Fruit fly (Drosophila melanogaster): ENCODE data around the gene Cyp28a5.

DNA sequence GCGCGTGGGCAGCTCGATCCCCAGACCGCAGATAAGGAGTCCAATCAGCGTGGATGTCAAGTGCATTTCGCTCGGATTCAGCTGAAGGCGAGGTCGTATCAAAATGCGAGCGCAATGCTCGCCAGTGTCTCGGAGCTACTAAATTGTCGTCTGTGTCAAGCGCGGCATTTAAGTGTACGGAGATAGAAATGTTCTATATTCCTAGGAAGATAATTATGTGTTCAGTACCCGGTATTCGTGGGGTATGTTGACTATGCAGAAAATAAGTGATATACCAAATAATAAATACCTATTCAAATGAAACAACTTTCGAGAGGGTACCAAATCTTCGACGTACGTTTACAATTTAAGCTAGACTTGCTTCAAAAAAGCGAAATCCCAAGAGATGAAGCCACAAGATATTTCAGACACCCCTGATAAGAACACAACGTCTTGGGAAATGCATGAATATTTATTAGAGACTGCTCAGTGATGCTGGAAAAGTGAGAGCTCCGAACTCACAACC, 9.2 kb upstream of the Cyp28a5 start, which contains the start of gene NimB3:
- TF ChIP-seq CG1620 (GFP tag; optimal IDR thresholded peaks at IDR 0.05) (no peak), pad (GFP tag; optimal IDR thresholded peaks at IDR 0.05) (no peak), Hr96 (GFP tag; optimal IDR thresholded peaks at IDR 0.05) (no peak), Clk (GFP tag; optimal IDR thresholded peaks at IDR 0.05) (no peak), CG7101 (tag; optimal IDR thresholded peaks at IDR 0.05) (no peak), kay (GFP tag; ENCODE audit: borderline replicate concordance) (no peak), CG7045 (GFP tag; optimal IDR thresholded peaks at IDR 0.05) (no peak), tj (GFP tag; optimal IDR thresholded peaks at IDR 0.05) (no peak), bab1 (GFP tag; optimal IDR thresholded peaks at IDR 0.05) (no peak), Mnt (GFP tag; optimal IDR thresholded peaks at IDR 0.05) (no peak)
